Worm (Caenorhabditis elegans) whole organism, L4 larva: ENCODE results near the gene Y54G2A.72.

Source experiments
- F26F4.8 ChIP-seq: fragments of 200-800 bp; sonication (Bioruptor generic); conservative IDR thresholded peaks from 2 replicates; pipeline ENCODE4 v1.3.6; 2022; ENCODE audit warnings: missing genetic modification characterization, missing compliant biosample characterization
- T20F7.1 ChIP-seq: fragments of 200-800 bp; sonication (Bioruptor generic); optimal IDR thresholded peaks from 2 replicates; lab custom pipeline; 2018; ENCODE audit warnings: mild to moderate bottlenecking, missing genetic modification characterization, missing compliant biosample characterization
- T26A8.4 ChIP-seq: fragments of 200-800 bp; sonication (Bioruptor generic); IDR thresholded peaks from 2 replicates; pipeline ENCODE4 v1.3.6; 2022; ENCODE audit warnings: missing genetic modification characterization, missing compliant biosample characterization
- Y5F2A.4 ChIP-seq: fragments of 200-800 bp; sonication (Bioruptor generic); optimal IDR thresholded peaks from 2 replicates; lab custom pipeline; 2018; ENCODE audit warnings: mild to moderate bottlenecking, missing genetic modification characterization, missing compliant biosample characterization
- ZK337.2 ChIP-seq: fragments of 200-800 bp; sonication (Bioruptor generic); IDR thresholded peaks from 2 replicates; pipeline ENCODE4 v1.3.6; 2022; ENCODE audit warnings: missing genetic modification reagents, missing genetic modification characterization, missing compliant biosample characterization
- aha-1 ChIP-seq: fragments of 150-350 bp; peaks from one replicate; lab custom pipeline; 2014; ENCODE audit warnings: missing biosample characterization, missing genetic modification characterization
- aly-2 ChIP-seq: sonication (generic microtip); optimal IDR thresholded peaks from 2 replicates; lab custom pipeline; 2018; ENCODE audit warnings: missing biosample characterization, missing genetic modification characterization
- arid-1 ChIP-seq: fragments of 200-800 bp; sonication (Bioruptor generic); conservative IDR thresholded peaks from 2 replicates; pipeline ENCODE4 v1.3.6; 2022; ENCODE audit warnings: missing genetic modification reagents, missing genetic modification characterization, missing compliant biosample characterization
- attf-4 ChIP-seq: sonication (generic microtip); optimal IDR thresholded peaks from 3 replicates; lab custom pipeline; 2017; ENCODE audit warnings: missing biosample characterization, missing genetic modification characterization
- ceh-20 ChIP-seq: fragments of 200-800 bp; sonication (Bioruptor generic); IDR thresholded peaks from 2 replicates; pipeline ENCODE4 v1.3.6; 2022; ENCODE audit warnings: missing genetic modification reagents, missing genetic modification characterization, missing compliant biosample characterization
- ceh-44 ChIP-seq: fragments of 200-800 bp; sonication (Bioruptor generic); IDR thresholded peaks from 2 replicates; pipeline ENCODE4 v1.3.6; 2022; ENCODE audit warnings: missing genetic modification reagents, missing genetic modification characterization, missing compliant biosample characterization
- cey-2 ChIP-seq: sonication (generic microtip); optimal IDR thresholded peaks from 3 replicates; lab custom pipeline; 2017; ENCODE audit warnings: missing genetic modification characterization, mild to moderate bottlenecking, missing compliant biosample characterization, antibody characterized with exemption, borderline replicate concordance; ENCODE audit not compliant: insufficient read depth
- ctbp-1 ChIP-seq: fragments of 200-800 bp; sonication (Bioruptor generic); IDR thresholded peaks from 2 replicates; pipeline ENCODE4 v1.3.6; 2022; ENCODE audit warnings: missing genetic modification reagents, missing genetic modification characterization, missing compliant biosample characterization
- daf-19 ChIP-seq: fragments of 200-800 bp; sonication (Bioruptor generic); conservative IDR thresholded peaks from 2 replicates; pipeline ENCODE4 v1.3.6; 2022; ENCODE audit warnings: missing genetic modification characterization, missing compliant biosample characterization
- dmd-6 ChIP-seq: fragments of 200-800 bp; sonication (Bioruptor generic); IDR thresholded peaks from 2 replicates; pipeline ENCODE4 v1.3.6; 2022; ENCODE audit warnings: missing genetic modification reagents, missing genetic modification characterization, missing compliant biosample characterization
- dmd-8 ChIP-seq: fragments of 200-800 bp; sonication (Bioruptor generic); IDR thresholded peaks from 2 replicates; pipeline ENCODE4 v1.3.6; 2022; ENCODE audit warnings: missing genetic modification characterization, missing compliant biosample characterization
- dpl-1 ChIP-seq: fragments of 150-350 bp; optimal IDR thresholded peaks from 2 replicates; lab custom pipeline; 2014; ENCODE audit warnings: missing biosample characterization, missing genetic modification reagents, missing genetic modification characterization
- duxl-1 ChIP-seq: sonication (generic microtip); optimal IDR thresholded peaks from 2 replicates; lab custom pipeline; 2016; ENCODE audit warnings: mild to moderate bottlenecking, missing genetic modification characterization, moderate library complexity, missing compliant biosample characterization; ENCODE audit not compliant: poor library complexity
- dve-1 ChIP-seq: sonication (generic microtip); optimal IDR thresholded peaks from 2 replicates; lab custom pipeline; 2017; ENCODE audit warnings: antibody characterized with exemption, mild to moderate bottlenecking, missing genetic modification characterization, missing compliant biosample characterization; ENCODE audit not compliant: insufficient read depth
- egl-43 ChIP-seq: fragments of 200-800 bp; sonication (Bioruptor generic); IDR thresholded peaks from 2 replicates; pipeline ENCODE4 v1.3.6; 2022; ENCODE audit warnings: missing genetic modification reagents, missing genetic modification characterization, missing compliant biosample characterization
- fkh-10 ChIP-seq: fragments of 150-350 bp; optimal IDR thresholded peaks from 2 replicates; lab custom pipeline; 2014; ENCODE audit warnings: missing biosample characterization, missing genetic modification reagents, missing genetic modification characterization
- gei-8 ChIP-seq: fragments of 200-800 bp; sonication (Bioruptor generic); optimal IDR thresholded peaks from 2 replicates; lab custom pipeline; 2018; ENCODE audit warnings: mild to moderate bottlenecking, missing genetic modification characterization, missing compliant biosample characterization
- hlh-11 ChIP-seq: fragments of 200-800 bp; sonication (Bioruptor generic); optimal IDR thresholded peaks from 2 replicates; lab custom pipeline; 2018; ENCODE audit warnings: mild to moderate bottlenecking, missing genetic modification characterization, missing compliant biosample characterization
- hlh-30 ChIP-seq: sonication (generic microtip); optimal IDR thresholded peaks from 2 replicates; lab custom pipeline; 2017; ENCODE audit warnings: antibody characterized with exemption, mild to moderate bottlenecking, missing genetic modification characterization, missing compliant biosample characterization; ENCODE audit not compliant: insufficient read depth
- hmg-1.1 ChIP-seq: fragments of 200-800 bp; sonication (Bioruptor generic); IDR thresholded peaks from 2 replicates; pipeline ENCODE4 v1.3.6; 2022; ENCODE audit warnings: missing genetic modification reagents, missing genetic modification characterization, missing compliant biosample characterization
- jun-1 ChIP-seq: fragments of 150-350 bp; optimal IDR thresholded peaks from 2 replicates; lab custom pipeline; 2014; ENCODE audit warnings: missing biosample characterization, missing genetic modification reagents, missing genetic modification characterization
- lim-7 ChIP-seq: fragments of 200-800 bp; sonication (Bioruptor generic); IDR thresholded peaks from 2 replicates; pipeline ENCODE4 v1.3.6; 2022; ENCODE audit warnings: missing genetic modification characterization, missing compliant biosample characterization
- lin-1 ChIP-seq: fragments of 200-800 bp; sonication (Bioruptor generic); IDR thresholded peaks from 2 replicates; pipeline ENCODE4 v1.3.6; 2022; ENCODE audit warnings: missing genetic modification reagents, missing genetic modification characterization, missing compliant biosample characterization
- lin-13 ChIP-seq: fragments of 150-350 bp; optimal IDR thresholded peaks from 2 replicates; lab custom pipeline; 2014; ENCODE audit warnings: missing biosample characterization, missing genetic modification reagents, missing genetic modification characterization
- lin-15B ChIP-seq: fragments of 150-350 bp; sonication (generic microtip); optimal IDR thresholded peaks from 3 replicates; lab custom pipeline; 2014; ENCODE audit warnings: missing biosample characterization, missing genetic modification characterization
- lin-38 ChIP-seq: fragments of 200-800 bp; sonication (Bioruptor generic); IDR thresholded peaks from 2 replicates; pipeline ENCODE4 v1.3.6; 2022; ENCODE audit warnings: missing genetic modification reagents, missing genetic modification characterization, missing compliant biosample characterization
- lsy-2 ChIP-seq, 2 experiments: fragments of 150-350 bp in 1 of 2; sonication (generic microtip) in 1 of 2; optimal IDR thresholded peaks; 2 replicates each; lab custom pipeline; 2014 to 2017; ENCODE audit warnings: missing biosample characterization in 2 of 2, missing genetic modification characterization in 2 of 2
- madf-5 ChIP-seq, 2 experiments: fragments of 200-800 bp; sonication (Bioruptor generic); IDR thresholded peaks; 2 replicates each; pipeline ENCODE4 v1.3.6; 2022; ENCODE audit warnings: missing compliant biosample characterization in 2 of 2, missing genetic modification characterization in 2 of 2
- mdt-29 ChIP-seq: fragments of 200-800 bp; sonication (Bioruptor generic); IDR thresholded peaks from 2 replicates; pipeline ENCODE4 v1.3.6; 2022; ENCODE audit warnings: missing genetic modification reagents, missing genetic modification characterization, missing compliant biosample characterization
- mes-2 ChIP-seq: sonication (generic microtip); optimal IDR thresholded peaks from 2 replicates; lab custom pipeline; 2016; ENCODE audit warnings: missing genotype, mild to moderate bottlenecking, missing genetic modification characterization, missing compliant biosample characterization; ENCODE audit not compliant: poor library complexity, severe bottlenecking
- mxl-3 ChIP-seq: fragments of 200-800 bp; sonication (Bioruptor generic); optimal IDR thresholded peaks from 2 replicates; lab custom pipeline; 2018; ENCODE audit warnings: mild to moderate bottlenecking, missing genetic modification characterization, missing compliant biosample characterization
- nhr-41 ChIP-seq: fragments of 200-800 bp; sonication (Bioruptor generic); IDR thresholded peaks from 2 replicates; pipeline ENCODE4 v1.3.6; 2022; ENCODE audit warnings: missing genetic modification reagents, missing genetic modification characterization, missing compliant biosample characterization
- pha-4 ChIP-seq, 2 experiments: fragments of 150-350 bp in 1 of 2; fragments of 200-800 bp in 1 of 2; sonication (Bioruptor generic) in 1 of 2; IDR thresholded peaks in 1 of 2; optimal IDR thresholded peaks in 1 of 2; 2 replicates each; pipeline versions ENCODE4 v1.3.6 to Lab custom; 2014 to 2022; ENCODE audit warnings: missing genetic modification characterization in 2 of 2, missing genetic modification reagents in 2 of 2, missing biosample characterization in 1 of 2, missing compliant biosample characterization in 1 of 2
- php-3 ChIP-seq: fragments of 200-800 bp; sonication (Bioruptor generic); IDR thresholded peaks from 2 replicates; pipeline ENCODE4 v1.3.6; 2022; ENCODE audit warnings: missing genetic modification reagents, missing genetic modification characterization, missing compliant biosample characterization
- rbr-2 ChIP-seq: sonication (generic microtip); optimal IDR thresholded peaks from 2 replicates; lab custom pipeline; 2016; ENCODE audit warnings: missing genotype, missing genetic modification characterization, missing compliant biosample characterization
- saeg-2 ChIP-seq: fragments of 200-800 bp; sonication (Bioruptor generic); IDR thresholded peaks from 2 replicates; pipeline ENCODE4 v1.3.6; 2022; ENCODE audit warnings: missing genetic modification reagents, missing genetic modification characterization, missing compliant biosample characterization
- sdz-12 ChIP-seq: fragments of 200-800 bp; sonication (Bioruptor generic); optimal IDR thresholded peaks from 2 replicates; lab custom pipeline; 2018; ENCODE audit warnings: mild to moderate bottlenecking, missing genetic modification characterization, missing compliant biosample characterization
- skn-1 ChIP-seq: fragments of 150-350 bp; optimal IDR thresholded peaks from 2 replicates; lab custom pipeline; 2014; ENCODE audit warnings: missing biosample characterization, missing genetic modification characterization
- snpc-4 ChIP-seq: fragments of 150-350 bp; optimal IDR thresholded peaks from 2 replicates; lab custom pipeline; 2014; ENCODE audit warnings: missing biosample characterization, missing genetic modification characterization
- tra-1 ChIP-seq: fragments of 200-800 bp; sonication (Bioruptor generic); IDR thresholded peaks from 2 replicates; pipeline ENCODE4 v1.3.6; 2022; ENCODE audit warnings: missing genetic modification reagents, missing genetic modification characterization, missing compliant biosample characterization
- vab-7 ChIP-seq: fragments of 200-800 bp; sonication (Bioruptor generic); IDR thresholded peaks from 2 replicates; pipeline ENCODE4 v1.3.6; 2022; ENCODE audit warnings: missing genetic modification reagents, missing genetic modification characterization, missing compliant biosample characterization

Gene Y54G2A.72

DNA sequence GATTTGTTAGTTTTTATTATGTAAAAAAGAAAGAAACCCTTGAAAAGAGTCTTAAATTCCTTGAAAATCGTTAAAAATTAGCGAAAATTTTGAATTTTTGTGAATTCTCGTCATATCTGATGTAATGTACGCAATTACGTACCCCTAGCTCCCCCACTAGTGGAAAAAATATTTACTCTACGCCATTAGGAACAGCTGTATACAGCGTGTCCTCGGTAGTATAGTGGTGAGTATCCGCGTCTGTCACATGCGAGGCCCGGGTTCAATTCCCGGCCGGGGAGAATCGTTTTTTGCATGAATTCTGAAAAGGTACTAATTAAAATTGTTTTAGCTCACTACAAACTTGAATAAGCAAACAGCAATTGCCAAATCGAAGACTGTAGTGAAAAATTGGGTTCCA lies 21.9 kb downstream of the Y54G2A.72 start:
- no peak for TF ChIP-seq skn-1 (tag; lab: Kevin White, UChicago)
- no peak for TF ChIP-seq sdz-12 (GFP tag; lab: Kevin White, UChicago)
- TF ChIP-seq dmd-8 (GFP tag; lab: Robert Waterston, UW), result no peak
- no peak for TF ChIP-seq daf-19 (GFP tag; lab: Robert Waterston, UW)
- peak; percentile 36; the same call in 1 of the 2 replicates for TF ChIP-seq lin-38
- peak; percentile 49 for TF ChIP-seq aha-1 (tag; lab: Kevin White, UChicago)
- TF ChIP-seq pha-4 (GFP tag; IDR thresholded peaks at IDR 0.05; lab: Robert Waterston, UW), result no peak
- no peak for TF ChIP-seq pha-4 (tag; optimal IDR thresholded peaks at IDR 0.05; lab: Kevin White, UChicago)
- TF ChIP-seq dve-1 (tag; lab: Kevin White, UChicago), result no peak
- TF ChIP-seq cey-2 (tag; lab: Kevin White, UChicago), result no peak

ce11 chrIV:2801004-2801403 lies 23.1 kb downstream of the Y54G2A.72 start:
- TF ChIP-seq dmd-8 (GFP tag; lab: Robert Waterston, UW) (peak; percentile 75), php-3 (0 out of 2 replicates have a peak, but pooled peaks have one; percentile 38), mes-2 (tag; lab: Kevin White, UChicago) (peak; percentile 61), hlh-30 (peak; percentile 81), nhr-41 (peak; percentile 35; the same call in 1 of the 2 replicates), lin-15B (tag; lab: Kevin White, UChicago) (no peak), dpl-1 (peak; percentile 22), pha-4 (GFP tag; IDR thresholded peaks at IDR 0.05; lab: Robert Waterston, UW) (peak; percentile 75), pha-4 (tag; optimal IDR thresholded peaks at IDR 0.05; lab: Kevin White, UChicago) (no peak), ceh-44 (GFP tag; lab: Robert Waterston, UW) (peak; percentile 66; the same call in 1 of the 2 replicates), rbr-2 (tag; lab: Kevin White, UChicago) (no peak), mxl-3 (peak; percentile 17), dmd-6 (GFP tag; lab: Robert Waterston, UW) (peak; percentile 36; the same call in 1 of the 2 replicates), saeg-2 (GFP tag; lab: Robert Waterston, UW) (peak; percentile 61; the same call in 1 of the 2 replicates), arid-1 (GFP tag; lab: Robert Waterston, UW) (peak; percentile 69), ZK337.2 (no peak), aha-1 (tag; lab: Kevin White, UChicago) (peak; percentile 81), jun-1 (tag; lab: Kevin White, UChicago) (no peak), F26F4.8 (peak; percentile 89), ctbp-1 (GFP tag; lab: Robert Waterston, UW) (0 out of 2 replicates have a peak, but pooled peaks have one; percentile 33), mdt-29 (GFP tag; lab: Robert Waterston, UW) (peak; percentile 66), lsy-2 (tag; optimal IDR thresholded peaks at IDR 0.05; lab: Kevin White, UChicago) (peak in 1 of 2 experiments; percentile 24), duxl-1 (tag; lab: Kevin White, UChicago) (peak; percentile 49), ceh-20 (GFP tag; lab: Robert Waterston, UW) (peak; percentile 29; the same call in 1 of the 2 replicates), T20F7.1 (GFP tag; lab: Kevin White, UChicago) (no peak), snpc-4 (tag; lab: Kevin White, UChicago) (no peak), hmg-1.1 (GFP tag; lab: Robert Waterston, UW) (peak; percentile 47; the same call in 1 of the 2 replicates), lin-38 (peak; percentile 73), Y5F2A.4 (peak; percentile 20), lim-7 (peak; percentile 78), aly-2 (tag; lab: Kevin White, UChicago) (no peak), T26A8.4 (no peak; the same call in 1 of the 2 replicates), madf-5 (GFP tag; IDR thresholded peaks at IDR 0.05; lab: Robert Waterston, UW) (peak in 1 of 2 experiments; percentile 46; a peak in 1 of 4 replicates), fkh-10 (GFP tag; lab: Kevin White, UChicago) (no peak), tra-1 (GFP tag; lab: Robert Waterston, UW) (peak; percentile 28; the same call in 1 of the 2 replicates), gei-8 (peak; percentile 44), hlh-11 (tag; lab: Kevin White, UChicago) (peak; percentile 12), lin-1 (0 out of 2 replicates have a peak, but pooled peaks have one; percentile 46), lin-13 (GFP tag; lab: Kevin White, UChicago) (peak; percentile 70), vab-7 (GFP tag; lab: Robert Waterston, UW) (peak; percentile 85), attf-4 (tag; lab: Kevin White, UChicago) (no peak), egl-43 (GFP tag; lab: Robert Waterston, UW) (peak; percentile 91)
